Worm (Caenorhabditis elegans) whole organism, mixed stage, embryonic: ENCODE measurements around the gene phy-4.

Experiments used
- ceh-83 ChIP-seq: fragments of 200-800 bp; sonication (Bioruptor generic); optimal IDR thresholded peaks from 2 replicates; lab custom pipeline; 2018; ENCODE audit warnings: mild to moderate bottlenecking, missing genetic modification characterization, missing compliant biosample characterization
- drap-1 ChIP-seq: fragments of 200-800 bp; sonication (Bioruptor generic); optimal IDR thresholded peaks from 3 replicates; lab custom pipeline; 2018; ENCODE audit warnings: mild to moderate bottlenecking, missing genetic modification characterization, missing compliant biosample characterization
- elt-1 ChIP-seq: sonication (generic microtip); optimal IDR thresholded peaks from 2 replicates; lab custom pipeline; 2017; ENCODE audit warnings: missing genetic modification characterization, mild to moderate bottlenecking, missing compliant biosample characterization, antibody characterized with exemption, moderate library complexity, borderline replicate concordance; ENCODE audit not compliant: insufficient read depth
- elt-3 ChIP-seq: fragments of 150-350 bp; optimal IDR thresholded peaks from 2 replicates; lab custom pipeline; 2014; ENCODE audit warnings: missing biosample characterization, missing genetic modification characterization
- flh-1 ChIP-seq: fragments of 200-800 bp; sonication (Bioruptor generic); optimal IDR thresholded peaks from 2 replicates; lab custom pipeline; 2018; ENCODE audit warnings: mild to moderate bottlenecking, missing genetic modification characterization, moderate library complexity, missing compliant biosample characterization
- lin-13 ChIP-seq: fragments of 150-350 bp; optimal IDR thresholded peaks from 2 replicates; lab custom pipeline; 2014; ENCODE audit warnings: missing biosample characterization, missing genetic modification characterization
- nhr-2 ChIP-seq: fragments of 150-350 bp; optimal IDR thresholded peaks from 2 replicates; lab custom pipeline; 2014; ENCODE audit warnings: missing biosample characterization, missing genetic modification characterization
- nhr-237 ChIP-seq: fragments of 150-350 bp; optimal IDR thresholded peaks from 2 replicates; lab custom pipeline; 2014; ENCODE audit warnings: missing biosample characterization, missing genetic modification characterization
- nhr-28 ChIP-seq: fragments of 150-350 bp; optimal IDR thresholded peaks from 2 replicates; lab custom pipeline; 2014; ENCODE audit warnings: missing biosample characterization, missing genetic modification characterization
- nhr-76 ChIP-seq: sonication (generic microtip); optimal IDR thresholded peaks from 2 replicates; lab custom pipeline; 2017; ENCODE audit warnings: missing biosample characterization, missing genetic modification characterization
- unc-62 ChIP-seq: fragments of 150-350 bp; optimal IDR thresholded peaks from 2 replicates; lab custom pipeline; 2014; ENCODE audit warnings: missing biosample characterization, missing genetic modification reagents, missing genetic modification characterization
- ztf-11 ChIP-seq: fragments of 150-350 bp; optimal IDR thresholded peaks from 2 replicates; lab custom pipeline; 2014; ENCODE audit warnings: missing biosample characterization, missing genetic modification characterization

DNA sequence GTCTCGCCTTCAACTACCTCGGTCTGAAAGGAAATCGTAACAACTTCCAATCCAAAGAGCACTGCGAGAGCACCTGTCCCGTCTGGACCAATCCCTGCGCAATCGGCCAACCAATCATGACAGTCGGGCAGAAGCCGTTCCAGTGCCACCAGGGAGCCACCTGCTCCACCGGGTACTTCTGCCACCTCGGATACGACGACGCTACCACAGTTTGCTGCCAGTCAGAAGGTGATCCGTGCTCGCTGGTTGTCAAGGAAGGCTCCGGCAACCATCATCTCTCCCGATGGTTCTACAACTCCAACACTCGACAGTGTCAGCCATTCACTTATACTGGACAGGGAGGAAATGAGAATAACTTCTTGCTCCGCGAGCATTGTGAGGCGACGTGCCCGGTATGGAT, 4.4 kb downstream of the phy-4 start:
- TF ChIP-seq nhr-2 (tag; lab: Kevin White, UChicago) (no peak), elt-3 (no peak), nhr-237 (tag; lab: Kevin White, UChicago) (no peak), ztf-11 (tag; lab: Kevin White, UChicago) (no peak), unc-62 (GFP tag; lab: Kevin White, UChicago) (no peak), elt-1 (tag; lab: Kevin White, UChicago) (no peak), nhr-28 (tag; lab: Kevin White, UChicago) (no peak), ceh-83 (GFP tag; lab: Kevin White, UChicago) (no peak), lin-13 (tag; lab: Kevin White, UChicago) (no peak), nhr-76 (tag; lab: Kevin White, UChicago) (no peak), drap-1 (GFP tag; lab: Kevin White, UChicago) (no peak), flh-1 (GFP tag; lab: Kevin White, UChicago) (no peak)
